Fruit fly (Drosophila melanogaster) S2 (cell line): ENCODE results near the gene CG12535.

Experiments
- CG8478 ChIP-seq: fragments of >200 bp; optimal IDR thresholded peaks from 2 replicates; lab custom pipeline; 2018
- CTCF ChIP-seq, 2 experiments: fragments of >200 bp; optimal IDR thresholded peaks; 2 replicates each; lab custom pipeline; 2018

The CG12535 gene

DNA sequence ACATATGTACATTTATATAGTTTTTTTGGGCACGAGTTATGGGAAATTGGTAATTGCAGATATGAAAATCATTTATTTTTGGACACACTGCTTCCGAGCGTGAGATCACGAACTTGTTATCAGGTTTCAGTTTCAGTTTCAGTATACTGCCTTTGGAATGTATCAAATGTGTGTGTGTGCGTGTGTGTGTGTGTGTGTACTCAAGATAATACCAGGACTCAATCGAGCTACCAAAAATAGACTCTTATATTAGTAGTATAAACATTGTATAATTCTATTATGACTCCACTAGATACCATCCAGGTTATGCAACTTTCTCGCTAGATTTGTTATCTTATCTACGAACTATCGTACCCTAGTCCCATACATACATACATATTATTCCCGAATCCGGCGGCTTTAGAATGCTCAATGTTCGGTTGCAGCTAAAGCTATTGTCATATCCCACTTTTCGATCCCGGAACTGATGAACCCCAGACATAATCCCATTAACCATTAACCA, at the start of gene CG12535:
TSS of gene CG12535 (minus strand) at position 51 of the 502 bp plus-strand sequence.
- TF ChIP-seq CTCF (optimal IDR thresholded peaks at IDR 0.05; lab: Kevin White, UChicago) (no peak), CG8478 (lab: Kevin White, UChicago) (no peak)

- TF ChIP-seq CG8478 (lab: Kevin White, UChicago) (no peak), CTCF (optimal IDR thresholded peaks at IDR 0.05; lab: Kevin White, UChicago) (no peak)
Measured at dm6 chrX:3485871-3486270, 37.1 kb upstream of the CG12535 start.

DNA sequence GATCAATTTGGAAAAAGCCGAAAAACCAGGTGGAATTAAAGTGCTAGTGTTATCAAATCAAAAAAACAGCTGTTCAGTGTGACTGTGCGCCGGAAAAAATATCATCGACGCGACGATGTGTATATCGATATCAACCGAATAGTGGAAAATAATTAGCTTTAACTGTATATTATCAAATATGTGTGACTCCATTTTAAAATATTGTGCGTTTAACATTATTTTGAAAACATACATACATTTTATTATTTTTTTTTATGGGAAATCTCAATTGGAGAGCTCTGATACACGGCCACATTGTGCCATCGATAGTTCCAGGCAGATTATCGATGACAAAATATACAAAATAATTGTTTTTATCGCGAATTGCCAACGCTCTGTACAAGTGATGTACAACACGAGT, 36.6 kb upstream of the CG12535 start, which contains the start of the genes CG14270 and CG10803:
TSS of gene CG14270 (minus strand) at position 75 of the 400 bp plus-strand sequence.
TSS of gene CG10803 (plus strand) at position 347 of the 400 bp plus-strand sequence.
- TF ChIP-seq CTCF (optimal IDR thresholded peaks at IDR 0.05; lab: Kevin White, UChicago) (no peak), CG8478 (lab: Kevin White, UChicago) (no peak)

DNA sequence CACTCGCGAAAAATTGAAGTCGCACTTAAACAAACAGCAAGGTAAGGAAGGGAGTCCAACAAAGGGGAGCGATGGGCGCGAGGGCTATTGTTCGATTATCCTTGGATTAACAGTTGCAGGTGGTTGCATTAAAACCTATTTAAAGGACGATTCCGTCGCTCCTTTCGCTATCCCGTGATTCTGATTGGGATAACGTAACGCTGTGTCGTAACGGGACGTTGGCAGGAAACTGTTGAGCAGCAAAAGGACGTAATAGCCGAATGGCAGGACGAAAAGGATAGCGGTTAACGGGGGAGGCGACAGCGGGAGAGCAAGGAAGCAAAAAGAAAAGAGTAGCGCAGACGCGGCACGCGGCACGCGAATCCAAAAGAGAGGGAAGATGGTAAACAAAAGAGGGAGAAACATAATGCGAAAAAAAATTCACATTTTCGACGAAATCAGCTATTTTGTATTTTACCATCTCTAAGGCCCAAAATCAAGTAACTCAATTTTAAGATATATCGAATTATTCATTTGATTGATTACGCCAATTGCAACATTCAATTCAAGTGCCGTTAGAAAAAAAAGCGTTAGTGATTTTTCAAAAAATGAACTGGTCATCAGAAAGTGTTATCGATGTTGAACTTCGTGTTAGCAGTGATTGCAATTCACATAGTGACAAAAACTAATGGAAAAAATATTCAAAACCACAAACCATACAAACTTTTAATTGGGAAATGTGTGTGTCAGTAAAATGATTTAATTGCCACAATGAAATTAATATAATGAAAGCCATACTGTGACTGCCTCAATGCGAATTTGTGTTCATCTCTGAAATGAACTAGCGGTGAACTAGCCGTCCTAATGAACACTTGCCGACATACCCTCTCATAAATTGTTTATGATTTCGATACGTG, 33.6 kb upstream of the CG12535 start, which contains the start of the genes CG10804 and CG10802:
TSS of gene CG10804 (minus strand) at position 204 of the 896 bp plus-strand sequence.
TSS of gene CG10802 (plus strand) at position 847 of the 896 bp plus-strand sequence.
- TF ChIP-seq CG8478 (lab: Kevin White, UChicago) (no peak), CTCF (optimal IDR thresholded peaks at IDR 0.05; lab: Kevin White, UChicago) (no peak)

DNA sequence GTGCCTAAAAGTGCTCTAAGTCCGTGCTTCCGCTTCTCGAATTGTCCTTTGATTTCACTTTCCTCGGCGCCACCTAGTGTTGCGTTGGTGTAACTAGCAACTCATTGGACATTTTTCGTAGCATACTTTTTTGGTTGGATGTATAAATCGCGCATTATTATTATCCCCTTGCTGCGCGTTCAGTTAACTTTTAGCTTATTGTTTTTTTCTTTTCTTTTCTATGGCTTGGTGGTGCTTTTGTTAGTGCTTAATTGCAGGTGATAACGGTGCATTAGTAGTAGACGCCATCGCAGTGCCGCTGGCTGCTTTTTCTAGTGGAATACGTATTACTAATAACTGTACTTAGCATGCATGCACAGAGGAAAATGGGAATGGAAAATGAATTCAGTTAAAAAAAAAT, 32.3 kb upstream of the CG12535 start:
- no peak for TF ChIP-seq CG8478 (lab: Kevin White, UChicago)
- peak; percentile 92 to 95 for TF ChIP-seq CTCF (optimal IDR thresholded peaks at IDR 0.05; lab: Kevin White, UChicago)

- TF ChIP-seq CG8478 (lab: Kevin White, UChicago), result no peak
- TF ChIP-seq CTCF (optimal IDR thresholded peaks at IDR 0.05; lab: Kevin White, UChicago), result no peak
Measured at dm6 chrX:3476009-3476408, 27.3 kb upstream of the CG12535 start.

- no peak for TF ChIP-seq CTCF (optimal IDR thresholded peaks at IDR 0.05; lab: Kevin White, UChicago)
- TF ChIP-seq CG8478 (lab: Kevin White, UChicago), result no peak
Measured at dm6 chrX:3474476-3475439, 26.0 kb upstream of the CG12535 start, which contains the start of gene CG12206. Gene CG12206 (minus strand): TSS chrX:3474524.

dm6 chrX:3473636-3474035, 24.9 kb upstream of the CG12535 start:
- no peak for TF ChIP-seq CTCF (optimal IDR thresholded peaks at IDR 0.05; lab: Kevin White, UChicago)
- TF ChIP-seq CG8478 (lab: Kevin White, UChicago), result no peak

DNA sequence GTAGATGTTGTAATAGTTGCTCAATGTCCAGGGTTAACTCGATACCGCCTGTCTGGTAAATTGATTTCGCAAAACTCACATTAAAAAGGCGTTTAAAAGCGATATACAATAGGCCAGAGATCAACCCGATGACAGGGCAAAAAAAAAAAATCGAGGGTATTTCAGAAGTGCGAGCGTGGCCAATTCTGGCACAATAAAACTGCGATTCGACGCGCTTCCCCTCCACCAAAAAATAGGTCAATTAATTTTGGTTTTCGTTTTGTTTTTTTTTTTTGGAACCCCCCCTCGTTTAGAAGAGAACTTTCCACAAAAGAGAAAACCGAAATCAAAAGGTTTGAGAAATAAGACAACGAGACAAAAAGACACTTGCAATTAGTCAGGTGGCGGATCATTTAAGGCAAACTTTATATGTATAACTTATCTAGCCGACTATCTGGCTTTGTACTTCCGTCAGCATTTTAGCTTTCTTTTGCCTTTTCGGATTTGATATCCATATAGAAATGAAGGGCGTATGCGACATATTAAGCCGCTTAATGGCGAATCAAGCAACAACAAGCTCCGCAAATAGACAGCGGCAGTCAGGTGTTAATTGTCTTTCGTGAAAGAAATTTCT, 21.8 kb upstream of the CG12535 start:
- TF ChIP-seq CTCF (optimal IDR thresholded peaks at IDR 0.05; lab: Kevin White, UChicago) (no peak), CG8478 (lab: Kevin White, UChicago) (no peak)

dm6 chrX:3465551-3465950, 16.8 kb upstream of the CG12535 start:
- TF ChIP-seq CTCF (optimal IDR thresholded peaks at IDR 0.05; lab: Kevin White, UChicago) (peak in 1 of 2 experiments; percentile 17), CG8478 (lab: Kevin White, UChicago) (no peak)

DNA sequence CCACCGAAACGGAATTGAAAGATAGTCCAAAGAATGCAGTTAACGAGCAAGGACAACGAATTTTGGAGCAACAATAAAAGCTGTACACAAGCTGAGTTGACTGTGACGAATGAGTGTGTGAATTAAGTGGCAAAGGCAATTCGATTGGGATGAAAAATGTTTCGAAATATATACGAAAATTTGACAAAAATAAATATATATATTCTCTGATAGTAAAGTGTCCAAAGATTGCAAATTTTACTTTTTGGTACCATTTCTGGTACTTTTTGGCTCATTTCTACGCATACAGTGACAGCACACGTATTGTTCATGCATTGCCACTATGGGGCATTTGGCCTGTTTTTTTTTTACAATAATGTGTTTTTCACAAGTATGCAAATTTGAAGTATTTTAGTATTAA, 15.2 kb upstream of the CG12535 start, which contains the start of gene CG16781:
TSS of gene CG16781 (minus strand) at position 101 of the 400 bp plus-strand sequence.
- TF ChIP-seq CTCF (optimal IDR thresholded peaks at IDR 0.05; lab: Kevin White, UChicago), result no peak

- no peak for TF ChIP-seq CG8478 (lab: Kevin White, UChicago)
- TF ChIP-seq CTCF (optimal IDR thresholded peaks at IDR 0.05; lab: Kevin White, UChicago), result no peak
Measured at dm6 chrX:3460140-3460642, 11.4 kb upstream of the CG12535 start, which contains the start of the genes CG16782 and CG10801. Gene CG16782 (minus strand): TSS chrX:3460240. Gene CG10801 (plus strand): TSS chrX:3460592.

dm6 chrX:3458491-3458890, 9.7 kb upstream of the CG12535 start:
- TF ChIP-seq CTCF (optimal IDR thresholded peaks at IDR 0.05; lab: Kevin White, UChicago) (no peak), CG8478 (lab: Kevin White, UChicago) (no peak)
